Worm (Caenorhabditis elegans) whole organism, mixed stage, embryonic: ENCODE measurements around the gene anp-1.
"Not testable (repeated sequence)": the region's sequence is repeated elsewhere in the genome, so short reads cannot be mapped to it uniquely, and the experiment has no call there.

ENCODE experiments used
- blmp-1 ChIP-seq: fragments of 150-350 bp; optimal IDR thresholded peaks from 2 replicates; lab custom pipeline; 2014; ENCODE audit warnings: missing biosample characterization, missing genetic modification characterization
- ces-1 ChIP-seq: fragments of 150-350 bp; optimal IDR thresholded peaks from 2 replicates; lab custom pipeline; 2014; ENCODE audit warnings: missing biosample characterization, missing genetic modification reagents, missing genetic modification characterization
- drap-1 ChIP-seq: fragments of 200-800 bp; sonication (Bioruptor generic); optimal IDR thresholded peaks from 3 replicates; lab custom pipeline; 2018; ENCODE audit warnings: mild to moderate bottlenecking, missing genetic modification characterization, missing compliant biosample characterization
- nhr-12 ChIP-seq: fragments of 150-350 bp; optimal IDR thresholded peaks from 2 replicates; lab custom pipeline; 2014; ENCODE audit warnings: missing biosample characterization, missing genetic modification characterization
- nhr-76 ChIP-seq: sonication (generic microtip); optimal IDR thresholded peaks from 2 replicates; lab custom pipeline; 2017; ENCODE audit warnings: missing biosample characterization, missing genetic modification characterization
- pha-4 ChIP-seq: fragments of 150-350 bp; optimal IDR thresholded peaks from 2 replicates; lab custom pipeline; 2018; ENCODE audit warnings: missing biosample characterization, missing genetic modification reagents, missing genetic modification characterization
- snpc-4 ChIP-seq: fragments of 150-350 bp; optimal IDR thresholded peaks from 2 replicates; lab custom pipeline; 2014; ENCODE audit warnings: missing biosample characterization, missing genetic modification characterization
- unc-39 ChIP-seq: fragments of 150-350 bp; optimal IDR thresholded peaks from 2 replicates; lab custom pipeline; 2014; ENCODE audit warnings: missing biosample characterization, missing genetic modification characterization
- unc-62 ChIP-seq: fragments of 150-350 bp; optimal IDR thresholded peaks from 2 replicates; lab custom pipeline; 2014; ENCODE audit warnings: missing biosample characterization, missing genetic modification reagents, missing genetic modification characterization
- ztf-11 ChIP-seq: fragments of 150-350 bp; optimal IDR thresholded peaks from 2 replicates; lab custom pipeline; 2014; ENCODE audit warnings: missing biosample characterization, missing genetic modification characterization

DNA sequence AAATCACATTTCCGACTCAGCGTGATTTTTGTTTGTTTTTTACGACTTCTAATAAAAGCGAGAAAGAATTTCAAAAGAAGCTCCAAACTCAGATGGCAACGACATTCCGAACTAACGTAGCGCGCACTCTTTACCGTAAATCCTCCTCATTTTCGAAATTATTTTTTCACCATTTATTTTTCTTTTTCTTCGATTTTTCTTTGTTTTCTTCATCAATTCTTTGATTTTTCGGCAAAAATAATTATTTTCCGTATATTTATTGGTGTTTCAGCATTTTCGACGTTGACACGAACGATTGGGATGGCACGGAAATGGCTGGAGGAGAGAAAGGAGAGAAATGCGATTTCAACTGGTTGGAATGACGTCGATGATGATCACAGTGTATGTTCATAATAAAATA lies 6.4 kb downstream of the anp-1 start, which contains the start of gene T07F10.5:
- not testable (repeated sequence) for TF ChIP-seq unc-62; ces-1 (GFP tag; lab: Kevin White, UChicago); pha-4; drap-1 (GFP tag; lab: Kevin White, UChicago); snpc-4 (tag; lab: Kevin White, UChicago); blmp-1; nhr-12; ztf-11; unc-39 (tag; lab: Kevin White, UChicago); nhr-76 (tag; lab: Kevin White, UChicago)
